Fruit fly (Drosophila melanogaster): ENCODE data around the gene CG15695.

The CG15695 gene

dm6 chr3R:20821815-20822375 is 20.0 kb upstream of the CG15695 start, which contains the start of the genes CG17271 and RpS20 (continued):
- peak; percentile 94 for TF ChIP-seq CG15514 (GFP tag; optimal IDR thresholded peaks at IDR 0.05)
- TF ChIP-seq row (GFP tag; IDR thresholded peaks at IDR 0.05), result peak; percentile 96
- peak; percentile 87 for TF ChIP-seq CG18764 (GFP tag; optimal IDR thresholded peaks at IDR 0.05)
- peak; percentile 84 for TF ChIP-seq ara (GFP tag; IDR thresholded peaks at IDR 0.05)
- peak; percentile 77 for TF ChIP-seq Sry-β (GFP tag; optimal IDR thresholded peaks at IDR 0.05)
- TF ChIP-seq oc (tag; optimal IDR thresholded peaks at IDR 0.05), result peak; percentile 75
- TF ChIP-seq CG13775 (GFP tag; optimal IDR thresholded peaks at IDR 0.05), result peak; percentile 94
- TF ChIP-seq dati (GFP tag; IDR thresholded peaks at IDR 0.05), result peak; percentile 70
- TF ChIP-seq CG30403 (GFP tag; optimal IDR thresholded peaks at IDR 0.05), result peak; percentile 96
- TF ChIP-seq CG15269 (tag; optimal IDR thresholded peaks at IDR 0.05), result peak; percentile 83
- TF ChIP-seq MESR4 (GFP tag; optimal IDR thresholded peaks at IDR 0.05), result peak; percentile 92
- no peak for TF ChIP-seq Dll (GFP tag; IDR thresholded peaks at IDR 0.05; ENCODE audit: partially characterized antibody)
- TF ChIP-seq ash1 (GFP tag; optimal IDR thresholded peaks at IDR 0.05), result peak; percentile 39
- peak; percentile 91 for TF ChIP-seq zfh1 (GFP tag; IDR thresholded peaks at IDR 0.05)
- peak; percentile 82 for TF ChIP-seq klu (GFP tag; IDR thresholded peaks at IDR 0.05)
- peak; percentile 79 for TF ChIP-seq CG12071 (GFP tag; optimal IDR thresholded peaks at IDR 0.05)
- peak; percentile 76 for TF ChIP-seq CG7987 (GFP tag; optimal IDR thresholded peaks at IDR 0.05)
- peak; percentile 95 for TF ChIP-seq slbo (GFP tag; IDR thresholded peaks at IDR 0.05)
- peak; percentile 96 for TF ChIP-seq Camta (GFP tag; optimal IDR thresholded peaks at IDR 0.05)
- TF ChIP-seq CG33213 (GFP tag; optimal IDR thresholded peaks at IDR 0.05), result peak; percentile 96
- peak; percentile 79 for TF ChIP-seq stc (GFP tag; IDR thresholded peaks at IDR 0.05)
- TF ChIP-seq pho (GFP tag; optimal IDR thresholded peaks at IDR 0.05), result peak; percentile 95
- TF ChIP-seq CG32532 (GFP tag; IDR thresholded peaks at IDR 0.05), result peak; percentile 94
- peak; percentile 89 for TF ChIP-seq unpg (GFP tag; optimal IDR thresholded peaks at IDR 0.05)
- TF ChIP-seq HHEX (GFP tag; optimal IDR thresholded peaks at IDR 0.05), result peak; percentile 81
- peak; percentile 91 for TF ChIP-seq Atf-2 (GFP tag; optimal IDR thresholded peaks at IDR 0.05)
- peak; percentile 85; the same call in 2 of the 3 replicates for TF ChIP-seq Optix (GFP tag; IDR thresholded peaks at IDR 0.05)
- peak; percentile 86 for TF ChIP-seq CG7839 (tag; optimal IDR thresholded peaks at IDR 0.05)
- peak; percentile 90 for TF ChIP-seq az2 (GFP tag; optimal IDR thresholded peaks at IDR 0.05)
- peak; percentile 92 for TF ChIP-seq CG14014 (GFP tag; IDR thresholded peaks at IDR 0.05)
- peak; percentile 92 for TF ChIP-seq sob (GFP tag; IDR thresholded peaks at IDR 0.05)
- peak; percentile 65 for TF ChIP-seq run (tag; optimal IDR thresholded peaks at IDR 0.05)
- no peak for TF ChIP-seq CG16813 (GFP tag; IDR thresholded peaks at IDR 0.05; ENCODE audit: partially characterized antibody)
- TF ChIP-seq NC2α (GFP tag; optimal IDR thresholded peaks at IDR 0.05), result peak; percentile 91
- TF ChIP-seq CG14050 (GFP tag; IDR thresholded peaks at IDR 0.05), result peak; percentile 85
- TF ChIP-seq Gug (GFP tag; IDR thresholded peaks at IDR 0.05), result peak; percentile 91
- TF ChIP-seq hkb (optimal IDR thresholded peaks at IDR 0.05), result peak; percentile 18
- peak; percentile 91 for TF ChIP-seq hkb (GFP tag; IDR thresholded peaks at IDR 0.05)
- peak in 1 of 3 experiments; percentile 56 for TF ChIP-seq Stat92E (GFP tag; optimal IDR thresholded peaks at IDR 0.05)
- TF ChIP-seq CG6765 (GFP tag; optimal IDR thresholded peaks at IDR 0.05), result peak; percentile 84
- peak; percentile 89 for TF ChIP-seq kay (GFP tag; optimal IDR thresholded peaks at IDR 0.05)
- no peak for TF ChIP-seq ato (GFP tag; IDR thresholded peaks at IDR 0.05; ENCODE audit: partially characterized antibody)
- peak; percentile 95 for TF ChIP-seq CG2116 (GFP tag; optimal IDR thresholded peaks at IDR 0.05)
- peak; percentile 86 for TF ChIP-seq CG10979 (tag; optimal IDR thresholded peaks at IDR 0.05)
- TF ChIP-seq Ets65A (GFP tag), result peak; percentile 99
- peak; percentile 88 for TF ChIP-seq CG12744 (GFP tag; optimal IDR thresholded peaks at IDR 0.05)
- TF ChIP-seq mirr (GFP tag; optimal IDR thresholded peaks at IDR 0.05), result peak; percentile 50
- TF ChIP-seq gt (GFP tag; IDR thresholded peaks at IDR 0.05), result peak; percentile 67; the same call in 1 of the 2 replicates
- TF ChIP-seq CG3163 (GFP tag; optimal IDR thresholded peaks at IDR 0.05), result peak; percentile 86
- peak; percentile 81 for TF ChIP-seq ap (GFP tag; IDR thresholded peaks at IDR 0.05)
